Worm (Caenorhabditis elegans) whole organism, L1 larva: ENCODE data around the gene T26E4.18.

Source experiments
- ama-1 ChIP-seq: fragments of 150-350 bp; optimal IDR thresholded peaks from 2 replicates; lab custom pipeline; 2014
- blmp-1 ChIP-seq: fragments of 150-350 bp; optimal IDR thresholded peaks from 2 replicates; lab custom pipeline; 2014; ENCODE audit warnings: missing biosample characterization, missing genetic modification characterization
- ceh-8 ChIP-seq: fragments of 200-800 bp; sonication (Bioruptor generic); optimal IDR thresholded peaks from 2 replicates; lab custom pipeline; 2018; ENCODE audit warnings: mild to moderate bottlenecking, missing genetic modification characterization, moderate library complexity, missing compliant biosample characterization
- egl-13 ChIP-seq: sonication (generic microtip); optimal IDR thresholded peaks from 2 replicates; lab custom pipeline; 2016; ENCODE audit warnings: missing genotype, missing genetic modification reagents, missing genetic modification characterization, missing compliant biosample characterization
- egl-27 ChIP-seq, 2 experiments: fragments of 150-350 bp in 1 of 2; sonication (generic microtip); optimal IDR thresholded peaks; 3 replicates each; lab custom pipeline; 2017 to 2018; ENCODE audit warnings: missing biosample characterization in 2 of 2, missing genetic modification characterization in 2 of 2, missing genetic modification reagents in 2 of 2
- elt-2 ChIP-seq: sonication (generic microtip); optimal IDR thresholded peaks from 2 replicates; lab custom pipeline; 2016; ENCODE audit warnings: missing genetic modification characterization, mild to moderate bottlenecking, inconsistent platforms, missing compliant biosample characterization, missing genetic modification reagents
- fos-1 ChIP-seq: fragments of 150-350 bp; optimal IDR thresholded peaks from 2 replicates; lab custom pipeline; 2014; ENCODE audit warnings: missing biosample characterization, missing genetic modification characterization
- nhr-77 ChIP-seq: fragments of 150-350 bp; optimal IDR thresholded peaks from 2 replicates; lab custom pipeline; 2014; ENCODE audit warnings: missing biosample characterization, missing genetic modification characterization
- nhr-85 ChIP-seq: sonication (generic microtip); peaks from one replicate; lab custom pipeline; 2016; ENCODE audit warnings: missing genetic modification characterization, inconsistent platforms, missing compliant biosample characterization
- nhr-90 ChIP-seq: sonication (generic microtip); optimal IDR thresholded peaks from 2 replicates; lab custom pipeline; 2016; ENCODE audit warnings: mild to moderate bottlenecking, missing genetic modification characterization, missing compliant biosample characterization; ENCODE audit not compliant: poor library complexity
- pqm-1 ChIP-seq: sonication (generic microtip); optimal IDR thresholded peaks from 3 replicates; lab custom pipeline; 2017; ENCODE audit warnings: missing biosample characterization, missing genetic modification characterization
- unc-62 ChIP-seq: fragments of 150-350 bp; optimal IDR thresholded peaks from 2 replicates; lab custom pipeline; 2014; ENCODE audit warnings: missing biosample characterization, missing genetic modification reagents, missing genetic modification characterization
- ztf-11 ChIP-seq, 2 experiments: sonication (generic microtip); optimal IDR thresholded peaks; 2 replicates each; lab custom pipeline; 2016 to 2017; ENCODE audit warnings: missing genetic modification characterization in 2 of 2, missing biosample characterization in 1 of 2, missing compliant biosample characterization in 1 of 2

DNA sequence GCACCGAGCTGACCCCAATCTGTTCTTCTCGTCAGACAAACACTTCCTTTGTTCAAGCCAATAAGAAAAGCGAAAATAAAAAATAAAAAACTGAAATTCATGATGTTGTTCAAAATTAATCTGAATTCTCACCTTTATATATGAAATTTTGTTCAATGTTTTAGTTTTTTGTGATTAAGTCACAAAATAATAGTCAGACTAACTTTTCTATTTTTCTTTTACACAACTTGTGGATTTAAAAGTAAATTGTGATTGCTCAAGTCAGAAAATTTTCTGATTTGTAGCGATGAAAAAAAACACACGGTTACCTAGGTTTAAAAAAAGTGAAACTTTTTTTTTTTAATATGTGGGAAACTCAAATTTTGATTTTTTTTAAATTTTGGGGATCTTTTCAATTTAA, 14.1 kb upstream of the T26E4.18 start, which contains the start of gene abf-3:
- TF ChIP-seq unc-62 (no peak), blmp-1 (no peak), nhr-85 (tag; lab: Kevin White, UChicago) (no peak), nhr-77 (tag; lab: Kevin White, UChicago) (no peak), pqm-1 (no peak), nhr-90 (tag; lab: Kevin White, UChicago) (no peak), egl-27 (tag; optimal IDR thresholded peaks at IDR 0.05; lab: Kevin White, UChicago) (no peak), fos-1 (no peak), elt-2 (tag; lab: Kevin White, UChicago) (no peak), ama-1 (lab: Kevin White, UChicago) (no peak), egl-13 (no peak), ceh-8 (GFP tag; lab: Kevin White, UChicago) (no peak), ztf-11 (tag; optimal IDR thresholded peaks at IDR 0.05; lab: Kevin White, UChicago) (no peak)
